Fruit fly (Drosophila melanogaster) whole organism, embryonic: ENCODE results near the gene psh.

Experiments
- B-H2 ChIP-seq: fragments of 200-800 bp; sonication (Bioruptor generic); optimal IDR thresholded peaks from 2 replicates; lab custom pipeline; 2018; ENCODE audit warnings: missing biosample characterization, mild to moderate bottlenecking, missing genetic modification characterization
- Bgb ChIP-seq: fragments of 200-800 bp; sonication (Bioruptor generic); IDR thresholded peaks from 2 replicates; pipeline ENCODE4 v1.3.6; 2022; ENCODE audit warnings: missing biosample characterization, missing genetic modification characterization; ENCODE audit not compliant: partially characterized antibody
- C15 ChIP-seq: fragments of 200-800 bp; sonication (Bioruptor generic); IDR thresholded peaks from 3 replicates; pipeline ENCODE4 v1.3.6; 2022; ENCODE audit warnings: missing biosample characterization, missing genetic modification characterization
- CG11247 ChIP-seq: fragments of 200-800 bp; sonication (Bioruptor generic); IDR thresholded peaks from 2 replicates; pipeline ENCODE4 v1.3.6; 2022; ENCODE audit warnings: missing biosample characterization, missing genetic modification characterization
- CG11695 ChIP-seq: fragments of 200-800 bp; sonication (Bioruptor generic); IDR thresholded peaks from 3 replicates; pipeline ENCODE4 v1.3.6; 2022; ENCODE audit warnings: missing biosample characterization, missing genetic modification characterization
- CG11723 ChIP-seq: fragments of 200-800 bp; sonication (Bioruptor generic); optimal IDR thresholded peaks from 2 replicates; lab custom pipeline; 2017; ENCODE audit warnings: missing biosample characterization, mild to moderate bottlenecking, missing genetic modification characterization
- CG12071 ChIP-seq: fragments of 200-800 bp; sonication (Bioruptor generic); optimal IDR thresholded peaks from 3 replicates; lab custom pipeline; 2018; ENCODE audit warnings: missing biosample characterization, mild to moderate bottlenecking, missing genetic modification characterization
- CG12744 ChIP-seq: fragments of 200-800 bp; sonication (Bioruptor generic); optimal IDR thresholded peaks from 2 replicates; lab custom pipeline; 2016; ENCODE audit warnings: missing biosample characterization, missing genetic modification characterization
- CG12942 ChIP-seq: fragments of 200-800 bp; sonication (Bioruptor generic); optimal IDR thresholded peaks from 3 replicates; lab custom pipeline; 2016; ENCODE audit warnings: missing biosample characterization, missing genetic modification characterization
- CG14965 ChIP-seq: fragments of 200-800 bp; sonication (Bioruptor generic); optimal IDR thresholded peaks from 2 replicates; lab custom pipeline; 2016; ENCODE audit warnings: missing biosample characterization, missing genetic modification characterization, borderline replicate concordance
- CG16863 ChIP-seq: fragments of 200-800 bp; sonication (Bioruptor generic); optimal IDR thresholded peaks from 3 replicates; lab custom pipeline; 2016; ENCODE audit warnings: missing biosample characterization, missing genetic modification characterization
- CG17186 ChIP-seq: fragments of 200-800 bp; sonication (Bioruptor generic); optimal IDR thresholded peaks from 3 replicates; lab custom pipeline; 2017; ENCODE audit warnings: missing biosample characterization, missing genetic modification reagents, missing genetic modification characterization
- CG17385 ChIP-seq: fragments of 200-800 bp; sonication (Bioruptor generic); optimal IDR thresholded peaks from 3 replicates; lab custom pipeline; 2018; ENCODE audit warnings: missing biosample characterization, mild to moderate bottlenecking, missing genetic modification characterization
- CG2889 ChIP-seq: fragments of 200-800 bp; sonication (Bioruptor generic); IDR thresholded peaks from 3 replicates; pipeline ENCODE4 v1.3.6; 2022; ENCODE audit warnings: missing biosample characterization, missing genetic modification characterization
- CG33557 ChIP-seq: fragments of 200-800 bp; sonication (Bioruptor generic); optimal IDR thresholded peaks from 2 replicates; lab custom pipeline; 2019; ENCODE audit warnings: missing biosample characterization, mild to moderate bottlenecking, missing genetic modification characterization, moderate library complexity
- CG6683 ChIP-seq: fragments of 200-800 bp; sonication (Bioruptor generic); optimal IDR thresholded peaks from 2 replicates; lab custom pipeline; 2017; ENCODE audit warnings: missing biosample characterization, mild to moderate bottlenecking, missing genetic modification characterization, missing genetic modification reagents
- CG6689 ChIP-seq: fragments of 200-800 bp; sonication (Bioruptor generic); IDR thresholded peaks from 2 replicates; pipeline ENCODE4 v1.3.6; 2022; ENCODE audit warnings: missing biosample characterization, missing genetic modification characterization
- CG6791 ChIP-seq: fragments of 200-800 bp; sonication (Bioruptor generic); IDR thresholded peaks from 3 replicates; pipeline ENCODE4 v1.3.6; 2022; ENCODE audit warnings: missing biosample characterization, missing genetic modification characterization; ENCODE audit not compliant: partially characterized antibody
- CG7556 ChIP-seq: fragments of 200-800 bp; sonication (Bioruptor generic); optimal IDR thresholded peaks from 2 replicates; lab custom pipeline; 2017; ENCODE audit warnings: missing biosample characterization, mild to moderate bottlenecking, missing genetic modification characterization
- CG8089 ChIP-seq: fragments of 200-800 bp; sonication (Bioruptor generic); optimal IDR thresholded peaks from 3 replicates; lab custom pipeline; 2016; ENCODE audit warnings: missing biosample characterization, missing genetic modification characterization
- CG8478 ChIP-seq: fragments of >200 bp; optimal IDR thresholded peaks from 2 replicates; lab custom pipeline; 2018
- CTCF ChIP-seq: fragments of 200-800 bp; sonication (Bioruptor generic); optimal IDR thresholded peaks from 2 replicates; lab custom pipeline; 2017; ENCODE audit warnings: missing biosample characterization, mild to moderate bottlenecking, missing genetic modification characterization, moderate library complexity
- Dfd ChIP-seq, 2 experiments: fragments of >200 bp; optimal IDR thresholded peaks; 2 replicates each; lab custom pipeline; 2017; ENCODE audit warnings: missing biosample characterization in 2 of 2, missing genetic modification characterization in 2 of 2
- Doc3 ChIP-seq: fragments of 200-800 bp; sonication (Bioruptor generic); IDR thresholded peaks from 3 replicates; pipeline ENCODE4 v1.3.6; 2022; ENCODE audit warnings: missing biosample characterization, missing genetic modification characterization; ENCODE audit not compliant: partially characterized antibody
- Ets97D ChIP-seq: fragments of 200-800 bp; sonication (Bioruptor generic); optimal IDR thresholded peaks from 3 replicates; lab custom pipeline; 2016; ENCODE audit warnings: missing biosample characterization, missing genetic modification characterization
- Max ChIP-seq: fragments of 200-800 bp; sonication (Bioruptor generic); optimal IDR thresholded peaks from 2 replicates; lab custom pipeline; 2016; ENCODE audit warnings: missing biosample characterization, mild to moderate bottlenecking, missing genetic modification characterization
- Myb ChIP-seq: fragments of 200-800 bp; sonication (Bioruptor generic); optimal IDR thresholded peaks from 2 replicates; lab custom pipeline; 2016; ENCODE audit warnings: missing biosample characterization, missing genetic modification characterization
- Oli ChIP-seq: fragments of 200-800 bp; sonication (Bioruptor generic); optimal IDR thresholded peaks from 2 replicates; lab custom pipeline; 2018; ENCODE audit warnings: missing biosample characterization, mild to moderate bottlenecking, missing genetic modification characterization, moderate library complexity
- Opbp ChIP-seq: fragments of 200-800 bp; sonication (Bioruptor generic); IDR thresholded peaks from 3 replicates; pipeline ENCODE4 v1.3.6; 2022; ENCODE audit warnings: missing biosample characterization, missing genetic modification characterization; ENCODE audit not compliant: partially characterized antibody
- Scr ChIP-seq: fragments of 200-800 bp; sonication (Bioruptor generic); IDR thresholded peaks from 2 replicates; pipeline ENCODE4 v1.3.6; 2022; ENCODE audit warnings: missing biosample characterization, missing genetic modification characterization; ENCODE audit not compliant: partially characterized antibody
- Stat92E ChIP-seq, 3 experiments: fragments of >200 bp in 2 of 3; fragments of 200-800 bp in 1 of 3; sonication (Bioruptor generic) in 1 of 3; optimal IDR thresholded peaks; 2 replicates each; lab custom pipeline; 2017 to 2019; ENCODE audit warnings: missing biosample characterization in 3 of 3, missing genetic modification characterization in 3 of 3, mild to moderate bottlenecking in 1 of 3, moderate library complexity in 1 of 3
- ase ChIP-seq: fragments of 200-800 bp; sonication (Bioruptor generic); IDR thresholded peaks from 3 replicates; pipeline ENCODE4 v1.3.6; 2022; ENCODE audit warnings: missing biosample characterization, missing genetic modification characterization
- bcd ChIP-seq: fragments of 200-800 bp; sonication (Bioruptor generic); optimal IDR thresholded peaks from 2 replicates; lab custom pipeline; 2017; ENCODE audit warnings: missing biosample characterization, mild to moderate bottlenecking, missing genetic modification characterization
- cas ChIP-seq: fragments of 200-800 bp; sonication (Bioruptor generic); IDR thresholded peaks from 2 replicates; pipeline ENCODE4 v1.3.6; 2022; ENCODE audit warnings: missing biosample characterization, missing genetic modification characterization
- crol ChIP-seq: fragments of 200-800 bp; sonication (Bioruptor generic); IDR thresholded peaks from 2 replicates; pipeline ENCODE4 v1.3.6; 2022; ENCODE audit warnings: missing biosample characterization, missing genetic modification characterization
- da ChIP-seq: fragments of 200-800 bp; sonication (Bioruptor generic); optimal IDR thresholded peaks from 2 replicates; lab custom pipeline; 2016; ENCODE audit warnings: missing biosample characterization, missing genetic modification characterization
- dysf ChIP-seq: fragments of 200-800 bp; sonication (Bioruptor generic); IDR thresholded peaks from 3 replicates; pipeline ENCODE4 v1.3.6; 2022; ENCODE audit warnings: missing biosample characterization, missing genetic modification characterization
- fd102C ChIP-seq: fragments of 200-800 bp; sonication (Bioruptor generic); optimal IDR thresholded peaks from 2 replicates; lab custom pipeline; 2018; ENCODE audit warnings: missing biosample characterization, mild to moderate bottlenecking, missing genetic modification characterization, moderate library complexity
- gce ChIP-seq: fragments of 200-800 bp; sonication (Bioruptor generic); IDR thresholded peaks from 3 replicates; pipeline ENCODE4 v1.3.6; 2022; ENCODE audit warnings: missing biosample characterization, missing genetic modification characterization
- klu ChIP-seq: fragments of 200-800 bp; sonication (Bioruptor generic); IDR thresholded peaks from 2 replicates; pipeline ENCODE4 v1.3.6; 2022; ENCODE audit warnings: missing biosample characterization, missing genetic modification characterization
- nerfin-1 ChIP-seq: fragments of 200-800 bp; sonication (Bioruptor generic); optimal IDR thresholded peaks from 3 replicates; lab custom pipeline; 2019; ENCODE audit warnings: missing biosample characterization, mild to moderate bottlenecking, missing genetic modification characterization, moderate library complexity
- otp ChIP-seq: fragments of 200-800 bp; sonication (Bioruptor generic); IDR thresholded peaks from 3 replicates; pipeline ENCODE4, ENCODE4 v1.3.6; 2022; ENCODE audit warnings: missing biosample characterization, missing genetic modification characterization
- sens-2 ChIP-seq: fragments of 200-800 bp; sonication (Bioruptor generic); IDR thresholded peaks from 2 replicates; pipeline ENCODE4 v1.3.6; 2022; ENCODE audit warnings: missing biosample characterization, missing genetic modification characterization
- shn ChIP-seq: fragments of 200-800 bp; sonication (Bioruptor generic); optimal IDR thresholded peaks from 3 replicates; lab custom pipeline; 2016; ENCODE audit warnings: missing biosample characterization, missing genetic modification characterization
- so ChIP-seq: fragments of 200-800 bp; sonication (Bioruptor generic); IDR thresholded peaks from 3 replicates; pipeline ENCODE4 v1.3.6; 2022; ENCODE audit warnings: missing biosample characterization, missing genetic modification characterization
- stwl ChIP-seq: fragments of 200-800 bp; sonication (Bioruptor generic); optimal IDR thresholded peaks from 3 replicates; lab custom pipeline; 2018; ENCODE audit warnings: missing biosample characterization, mild to moderate bottlenecking, missing genetic modification characterization, moderate library complexity
- trem ChIP-seq: fragments of 200-800 bp; optimal IDR thresholded peaks from 3 replicates; lab custom pipeline; 2019; ENCODE audit warnings: missing biosample characterization, mild to moderate bottlenecking, missing genetic modification characterization, moderate library complexity
- unc-4 ChIP-seq: fragments of 200-800 bp; sonication (Bioruptor generic); IDR thresholded peaks from 2 replicates; pipeline ENCODE4 v1.3.6; 2022; ENCODE audit warnings: missing biosample characterization, missing genetic modification characterization; ENCODE audit not compliant: partially characterized antibody
- zfh1 ChIP-seq: fragments of 200-800 bp; sonication (Bioruptor generic); IDR thresholded peaks from 3 replicates; pipeline ENCODE4 v1.3.6; 2022; ENCODE audit warnings: missing biosample characterization, missing genetic modification characterization

Gene psh

dm6 chrX:18504948-18505597 lies 18.4 kb upstream of the psh start, which contains the start of gene Wnt5 (continued):
- no peak for TF ChIP-seq CG11723 (GFP tag; lab: Kevin White, UChicago)
- no peak for TF ChIP-seq zfh1 (GFP tag; lab: Robert Waterston, UW)
- TF ChIP-seq Dfd (GFP tag; optimal IDR thresholded peaks at IDR 0.05; lab: Kevin White, UChicago) = no peak
- TF ChIP-seq crol (GFP tag; lab: Robert Waterston, UW) = peak; percentile 65
- no peak for TF ChIP-seq dysf

DNA sequence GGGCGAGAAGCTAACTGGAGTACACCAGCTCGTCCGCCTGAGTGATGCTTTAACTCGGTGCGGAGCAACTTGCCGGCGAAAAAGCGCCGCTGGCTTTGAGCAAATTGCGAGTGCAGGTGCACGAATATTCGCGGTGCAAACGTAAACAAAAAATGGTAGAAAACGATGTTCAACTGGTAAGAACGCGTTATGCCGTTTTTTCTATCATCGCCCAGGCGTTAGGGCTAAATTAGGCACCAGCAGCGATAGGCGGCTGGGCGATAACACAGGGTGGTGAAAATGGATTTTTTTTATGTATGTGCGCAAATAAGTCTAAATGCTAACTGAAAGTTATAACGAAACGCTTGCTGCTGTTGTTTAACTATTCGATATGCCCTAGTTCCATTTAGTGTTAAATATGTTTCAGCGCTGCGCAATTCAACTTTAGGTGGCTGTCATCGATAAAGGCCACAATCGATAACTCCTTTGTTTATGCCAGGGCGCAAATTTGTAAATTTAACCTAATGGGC lies 13.0 kb upstream of the psh start, which contains the start of the genes Pgant7 and Xrcc2:
Gene Pgant7, minus strand, starts transcription at position 308 of the 509 bp plus-strand sequence.
Gene Xrcc2, plus strand, starts transcription at position 449 of the 509 bp plus-strand sequence.
- no peak for TF ChIP-seq CG11695 (GFP tag; lab: Robert Waterston, UW)
- peak; percentile 92 for TF ChIP-seq CG17186 (GFP tag; lab: Kevin White, UChicago)
- TF ChIP-seq CG12744 (GFP tag; lab: Kevin White, UChicago) = no peak
- TF ChIP-seq gce (GFP tag; lab: Robert Waterston, UW) = no peak
- no peak for TF ChIP-seq ase (GFP tag; lab: Robert Waterston, UW)
- no peak for TF ChIP-seq CG11247
- no peak for TF ChIP-seq C15 (GFP tag; lab: Robert Waterston, UW)
- peak; percentile 54 for TF ChIP-seq stwl (tag; lab: Kevin White, UChicago)
- no peak for TF ChIP-seq otp
- no peak for TF ChIP-seq Ets97D (GFP tag; lab: Kevin White, UChicago)
- no peak for TF ChIP-seq CG33557 (GFP tag; lab: Kevin White, UChicago)
- no peak for TF ChIP-seq klu
- TF ChIP-seq Stat92E (GFP tag; optimal IDR thresholded peaks at IDR 0.05; lab: Kevin White, UChicago) = no peak
- no peak for TF ChIP-seq CG6683 (GFP tag; lab: Kevin White, UChicago)
- no peak for TF ChIP-seq bcd (GFP tag; lab: Kevin White, UChicago)
- TF ChIP-seq CG2889 (GFP tag; lab: Robert Waterston, UW) = no peak
- TF ChIP-seq so (GFP tag; lab: Robert Waterston, UW) = no peak
- TF ChIP-seq CG7556 (GFP tag; lab: Kevin White, UChicago) = no peak
- TF ChIP-seq Opbp (GFP tag; lab: Robert Waterston, UW) = peak; percentile 55; the same call in 1 of the 3 replicates
- no peak for TF ChIP-seq nerfin-1 (tag; lab: Kevin White, UChicago)
- TF ChIP-seq CG17385 = no peak
- peak; percentile 7 for TF ChIP-seq Myb (GFP tag; lab: Kevin White, UChicago)
- TF ChIP-seq CG12071 (GFP tag; lab: Kevin White, UChicago) = no peak
- TF ChIP-seq fd102C (GFP tag; lab: Kevin White, UChicago) = no peak
- TF ChIP-seq Doc3 (GFP tag; lab: Robert Waterston, UW) = peak; percentile 56
- no peak for TF ChIP-seq CG16863 (GFP tag; lab: Kevin White, UChicago)
- no peak for TF ChIP-seq CG8478
- peak; percentile 56 for TF ChIP-seq trem (tag; lab: Kevin White, UChicago)
- TF ChIP-seq da = no peak
- TF ChIP-seq dysf = no peak
- peak; percentile 10 for TF ChIP-seq CTCF (GFP tag; lab: Kevin White, UChicago)
- TF ChIP-seq cas (GFP tag; lab: Robert Waterston, UW) = no peak
- TF ChIP-seq Bgb (GFP tag; lab: Robert Waterston, UW) = peak; percentile 70
- no peak for TF ChIP-seq Oli (tag; lab: Kevin White, UChicago)
- no peak for TF ChIP-seq B-H2 (GFP tag; lab: Kevin White, UChicago)
- TF ChIP-seq CG8089 (GFP tag; lab: Kevin White, UChicago) = no peak
- peak; percentile 69; the same call in 1 of the 2 replicates for TF ChIP-seq unc-4 (GFP tag; lab: Robert Waterston, UW)
- TF ChIP-seq CG6791 (GFP tag; lab: Robert Waterston, UW) = peak; percentile 69; the same call in 2 of the 3 replicates
- no peak for TF ChIP-seq shn
- TF ChIP-seq CG14965 (GFP tag; lab: Kevin White, UChicago) = no peak
- TF ChIP-seq sens-2 (GFP tag; lab: Robert Waterston, UW) = no peak
- TF ChIP-seq Max (GFP tag; lab: Kevin White, UChicago) = no peak
- TF ChIP-seq Scr = peak; percentile 78
- no peak for TF ChIP-seq CG12942
- no peak for TF ChIP-seq CG6689 (GFP tag; lab: Robert Waterston, UW)
